Fruit fly (Drosophila melanogaster): ENCODE measurements around the gene CG31088.
"Not testable (repeated sequence)": the region's sequence is repeated elsewhere in the genome, so short reads cannot be mapped to it uniquely, and the experiment has no call there.

Gene CG31088

DNA sequence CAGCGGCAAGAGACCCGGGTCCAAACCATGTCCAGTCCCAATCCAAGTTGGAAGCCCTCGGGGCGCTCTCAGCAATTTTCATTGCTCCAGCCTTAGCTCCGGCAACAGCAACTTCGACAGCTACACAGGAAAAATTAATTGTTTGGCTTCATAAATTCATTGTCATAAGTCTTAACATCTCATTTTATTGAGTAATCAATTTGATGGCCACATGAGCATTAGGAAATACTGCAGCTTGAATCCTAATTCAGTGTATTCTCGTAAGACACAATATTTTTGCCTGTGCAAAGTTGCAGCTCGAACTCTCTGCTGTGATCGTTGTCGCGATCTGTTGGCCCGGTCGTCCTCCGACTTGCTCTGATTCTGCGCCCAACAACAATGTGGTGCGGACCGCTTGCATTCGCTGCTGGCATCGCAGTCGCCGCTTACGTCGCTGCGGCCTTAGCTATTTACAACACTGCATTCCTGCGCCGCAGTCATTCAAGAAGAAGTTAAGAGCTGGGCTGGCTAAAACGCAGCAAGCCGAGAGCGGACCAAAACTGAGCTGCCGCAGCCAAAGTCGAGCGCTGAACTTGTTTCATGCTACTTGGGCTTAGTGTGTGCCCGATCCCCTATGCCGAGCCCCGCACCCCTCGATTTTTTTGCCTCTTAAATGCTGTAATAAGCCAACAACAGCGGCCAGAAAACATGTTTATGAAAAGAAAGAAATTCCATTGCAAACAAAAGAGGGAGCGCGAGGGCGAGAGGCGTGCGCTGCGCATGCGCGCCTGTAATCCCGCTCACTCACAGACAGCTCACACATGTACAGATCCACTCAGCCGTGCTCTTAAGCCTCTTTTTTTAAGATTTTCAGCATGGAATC, 31.1 kb downstream of the CG31088 start (continued):
- TF ChIP-seq topi (GFP tag; optimal IDR thresholded peaks at IDR 0.05) (peak; percentile 97), CG10631 (GFP tag; optimal IDR thresholded peaks at IDR 0.05) (peak; percentile 96), Hr38 (GFP tag; optimal IDR thresholded peaks at IDR 0.05) (no peak), CG6163 (GFP tag; IDR thresholded peaks at IDR 0.05) (peak; percentile 98), pdm3 (GFP tag; optimal IDR thresholded peaks at IDR 0.05) (peak; percentile 98), CG1621 (tag; optimal IDR thresholded peaks at IDR 0.05) (peak; percentile 95), CG8319 (GFP tag; optimal IDR thresholded peaks at IDR 0.05) (peak; percentile 94), CG11294 (GFP tag; IDR thresholded peaks at IDR 0.05) (peak; percentile 84), Hr39 (GFP tag; optimal IDR thresholded peaks at IDR 0.05) (peak; percentile 98), dsx (GFP tag; optimal IDR thresholded peaks at IDR 0.05; ENCODE audit: poor library complexity, severe bottlenecking) (peak; percentile 94), lz (GFP tag; optimal IDR thresholded peaks at IDR 0.05) (peak; percentile 96), fd85E (GFP tag; optimal IDR thresholded peaks at IDR 0.05) (peak; percentile 90), svp (GFP tag) (peak; percentile 99), CG4318 (GFP tag; optimal IDR thresholded peaks at IDR 0.05) (peak; percentile 88), Eip78C (GFP tag) (peak; percentile 99), Met (GFP tag; optimal IDR thresholded peaks at IDR 0.05) (peak; percentile 98), CG7368 (GFP tag; optimal IDR thresholded peaks at IDR 0.05) (peak; percentile 97), Eip75B (GFP tag; optimal IDR thresholded peaks at IDR 0.05) (peak; percentile 98)

DNA sequence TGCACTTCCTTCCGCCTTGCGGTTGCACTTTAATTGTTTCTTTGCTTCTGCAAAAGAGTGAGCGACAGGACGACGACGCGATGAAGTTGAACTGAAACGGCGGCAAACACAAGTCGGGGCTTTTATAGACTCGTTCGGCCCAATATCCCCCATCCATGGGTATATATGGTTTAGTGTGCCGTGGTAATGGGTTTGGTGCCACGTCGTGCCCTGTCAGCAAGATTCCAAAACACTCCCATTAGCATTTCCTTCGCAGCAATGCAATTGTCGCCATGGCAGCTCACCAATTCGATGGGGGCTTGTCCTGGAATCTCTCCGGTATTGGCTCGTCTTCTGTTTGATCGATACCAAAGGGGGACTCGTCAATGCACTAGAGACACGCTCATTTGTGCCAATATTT, 32.8 kb downstream of the CG31088 start, which contains the start of gene CG45105:
CG45105 (minus strand) TSS at position 101 of the 400 bp plus-strand sequence.
- no peak for TF ChIP-seq Eip75B (GFP tag; optimal IDR thresholded peaks at IDR 0.05)
- no peak for TF ChIP-seq CG6792 (GFP tag; optimal IDR thresholded peaks at IDR 0.05)
- TF ChIP-seq Gug (GFP tag; IDR thresholded peaks at IDR 0.05) = no peak
- no peak for TF ChIP-seq Sox102F (GFP tag; optimal IDR thresholded peaks at IDR 0.05)
- TF ChIP-seq fd85E (GFP tag; optimal IDR thresholded peaks at IDR 0.05) = no peak
- TF ChIP-seq CG3919 (GFP tag; optimal IDR thresholded peaks at IDR 0.05) = no peak
- TF ChIP-seq CG9139 (GFP tag; optimal IDR thresholded peaks at IDR 0.05) = no peak
- no peak for TF ChIP-seq Met (GFP tag; optimal IDR thresholded peaks at IDR 0.05)
- no peak for TF ChIP-seq fkh (GFP tag; optimal IDR thresholded peaks at IDR 0.05)
- TF ChIP-seq CG8632 (GFP tag; optimal IDR thresholded peaks at IDR 0.05) = no peak
- no peak for TF ChIP-seq pdm3 (GFP tag; optimal IDR thresholded peaks at IDR 0.05)
- TF ChIP-seq Ets96B (tag; optimal IDR thresholded peaks at IDR 0.05) = no peak
- TF ChIP-seq fd59A (GFP tag; optimal IDR thresholded peaks at IDR 0.05) = no peak
- TF ChIP-seq Eip78C (GFP tag) = no peak
- TF ChIP-seq achi (GFP tag; optimal IDR thresholded peaks at IDR 0.05) = no peak
- no peak for TF ChIP-seq CG10631 (GFP tag; optimal IDR thresholded peaks at IDR 0.05)

DNA sequence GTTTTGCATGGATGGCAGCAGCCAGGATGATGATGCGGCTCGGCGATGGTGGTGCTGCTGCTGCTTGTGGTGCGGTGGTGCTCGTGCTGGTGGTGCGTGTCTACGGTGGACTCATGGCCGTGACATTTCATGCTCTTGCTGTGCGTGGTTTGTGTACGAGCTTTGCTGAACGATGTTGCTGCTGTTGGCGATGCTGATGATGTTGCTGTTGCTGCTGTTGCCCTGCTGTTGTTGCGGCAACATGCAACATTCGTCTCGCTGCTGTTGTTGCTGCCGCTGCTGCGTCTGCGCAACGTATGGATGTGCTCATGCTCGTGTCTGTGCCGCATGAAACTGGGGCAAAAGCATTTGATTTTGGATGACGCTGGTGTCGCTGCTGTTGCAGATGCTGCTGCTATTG, 37.5 kb downstream of the CG31088 start:
- TF ChIP-seq fd59A (GFP tag; optimal IDR thresholded peaks at IDR 0.05) = no peak
- TF ChIP-seq svp (GFP tag) = no peak
- peak; percentile 60 for TF ChIP-seq CG3919 (GFP tag; optimal IDR thresholded peaks at IDR 0.05)
- TF ChIP-seq CG31627 (GFP tag; optimal IDR thresholded peaks at IDR 0.05) = no peak
- peak; percentile 4 for TF ChIP-seq dsx (GFP tag; optimal IDR thresholded peaks at IDR 0.05; ENCODE audit: poor library complexity, severe bottlenecking)
- TF ChIP-seq CG6276 (GFP tag; optimal IDR thresholded peaks at IDR 0.05) = no peak
- TF ChIP-seq eg (GFP tag; IDR thresholded peaks at IDR 0.05) = 0 out of 3 replicates have a peak, but pooled peaks have one; percentile 16

DNA sequence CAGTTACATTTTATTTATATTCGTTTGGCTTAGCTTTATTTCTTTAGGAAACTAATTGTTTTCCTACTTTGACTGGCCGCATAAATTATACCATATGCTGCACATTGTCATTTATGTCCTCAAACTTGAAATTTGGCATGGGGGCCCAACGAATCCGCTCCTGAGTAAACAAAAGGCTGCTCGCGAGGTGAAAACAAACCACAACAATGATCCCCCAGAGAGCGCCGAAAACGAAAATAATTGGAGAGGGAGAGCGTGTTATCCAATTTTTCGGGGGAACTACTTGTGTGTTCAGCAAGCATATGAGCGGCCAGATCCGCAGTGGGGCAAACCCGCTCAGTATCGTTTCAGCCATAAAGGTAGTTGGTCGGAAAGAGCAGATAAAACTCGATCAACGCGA, 42.6 kb downstream of the CG31088 start, which contains the start of gene EndoU:
EndoU (plus strand) TSS at position 301 of the 400 bp plus-strand sequence.
- not testable (repeated sequence) for TF ChIP-seq Lpt, CG4318, vri (GFP tag; optimal IDR thresholded peaks at IDR 0.05)
